Fruit fly (Drosophila melanogaster): Measurements from ENCODE around the gene HIP.

The HIP gene

DNA sequence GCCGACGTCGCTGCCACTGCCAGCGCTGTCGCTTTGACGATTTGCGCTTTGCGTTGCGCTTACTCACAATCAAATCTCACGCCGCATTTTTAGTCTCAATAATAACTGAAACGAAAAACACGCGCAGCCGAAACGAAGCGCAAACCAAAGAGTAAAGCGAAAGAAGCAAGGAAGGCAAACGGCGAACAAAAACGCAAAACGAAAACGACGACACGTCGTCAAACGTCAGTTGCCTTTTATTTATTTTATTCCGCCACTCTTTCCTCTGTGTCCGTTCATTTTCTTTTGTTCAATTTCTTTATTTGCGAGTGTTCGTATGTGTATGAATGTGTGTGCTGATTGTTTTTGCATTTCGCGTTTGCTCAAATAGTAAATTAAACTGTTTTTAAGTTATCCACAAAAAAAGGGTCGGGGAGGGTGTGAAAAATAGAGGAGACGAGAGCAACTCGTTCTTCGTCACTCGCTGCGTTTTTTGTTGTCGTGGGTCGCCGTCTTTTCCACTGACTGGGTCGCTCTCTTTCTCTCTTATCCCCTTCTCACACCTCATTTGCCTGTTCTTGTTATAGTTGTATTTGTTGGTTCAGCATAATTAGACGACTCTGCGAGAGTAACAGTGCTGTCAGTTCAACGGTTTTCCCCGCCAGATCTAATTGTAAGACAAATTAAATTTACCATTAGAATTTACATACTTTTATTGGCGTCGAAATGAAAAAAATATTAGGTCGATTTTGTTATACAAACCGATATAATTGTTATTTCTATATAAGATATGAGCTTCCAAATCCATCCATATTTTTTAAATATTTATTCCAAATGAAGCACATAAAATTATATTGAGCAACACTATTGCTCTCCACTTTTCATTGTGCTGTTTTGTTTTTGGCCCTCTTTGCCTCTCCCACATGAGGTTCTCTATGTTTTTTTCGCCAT lies 25.9 kb upstream of the HIP start (continued):
- TF ChIP-seq bbx (GFP tag; IDR thresholded peaks at IDR 0.05; ENCODE audit: partially characterized antibody), result no peak
- peak; percentile 79 for TF ChIP-seq CG12659 (GFP tag; optimal IDR thresholded peaks at IDR 0.05)
- TF ChIP-seq CG17385 (GFP tag; optimal IDR thresholded peaks at IDR 0.05), result peak; percentile 73
- TF ChIP-seq CG1603 (tag; optimal IDR thresholded peaks at IDR 0.05), result peak; percentile 0
- peak; percentile 30 for TF ChIP-seq stwl (tag; optimal IDR thresholded peaks at IDR 0.05)
- no peak for TF ChIP-seq pan (optimal IDR thresholded peaks at IDR 0.05)
- TF ChIP-seq pan (GFP tag; optimal IDR thresholded peaks at IDR 0.05 in 1 of 2, IDR thresholded peaks at IDR 0.05 in 1 of 2), result peak in 1 of 2 experiments; percentile 42
- peak; percentile 41 for TF ChIP-seq CG16815 (GFP tag; optimal IDR thresholded peaks at IDR 0.05)
- 0 out of 2 replicates have a peak, but pooled peaks have one; percentile 20 for TF ChIP-seq GATAe (GFP tag; conservative IDR thresholded peaks at IDR 0.05)
- TF ChIP-seq Sox102F (GFP tag; optimal IDR thresholded peaks at IDR 0.05), result peak; percentile 66
- TF ChIP-seq Ssrp (tag; optimal IDR thresholded peaks at IDR 0.05), result peak; percentile 59
- peak; percentile 36 for TF ChIP-seq CHES-1-like (GFP tag; optimal IDR thresholded peaks at IDR 0.05)
- no peak for TF ChIP-seq Scr (GFP tag; IDR thresholded peaks at IDR 0.05; ENCODE audit: partially characterized antibody)
- TF ChIP-seq bab2 (GFP tag; optimal IDR thresholded peaks at IDR 0.05), result peak; percentile 27
- no peak for TF ChIP-seq vnd (GFP tag; IDR thresholded peaks at IDR 0.05; ENCODE audit: partially characterized antibody)
- TF ChIP-seq disco-r (GFP tag; optimal IDR thresholded peaks at IDR 0.05), result no peak
- TF ChIP-seq fd96Cb (tag; optimal IDR thresholded peaks at IDR 0.05), result peak; percentile 62
- TF ChIP-seq CG15011 (GFP tag; optimal IDR thresholded peaks at IDR 0.05), result peak; percentile 67
- peak; percentile 52 for TF ChIP-seq ems (GFP tag; optimal IDR thresholded peaks at IDR 0.05)
- peak; percentile 60 for TF ChIP-seq Nf-YB (GFP tag; optimal IDR thresholded peaks at IDR 0.05)
- TF ChIP-seq dmrt99B (tag; optimal IDR thresholded peaks at IDR 0.05), result peak; percentile 78
- peak; percentile 57; the same call in 1 of the 3 replicates for TF ChIP-seq tgo (GFP tag; IDR thresholded peaks at IDR 0.05)
- TF ChIP-seq Antp (GFP tag; optimal IDR thresholded peaks at IDR 0.05), result no peak
- TF ChIP-seq ttk (GFP tag; IDR thresholded peaks at IDR 0.05), result peak; percentile 42; the same call in 1 of the 2 replicates
- TF ChIP-seq CG34422 (GFP tag; IDR thresholded peaks at IDR 0.05), result peak; percentile 70; the same call in 2 of the 3 replicates

DNA sequence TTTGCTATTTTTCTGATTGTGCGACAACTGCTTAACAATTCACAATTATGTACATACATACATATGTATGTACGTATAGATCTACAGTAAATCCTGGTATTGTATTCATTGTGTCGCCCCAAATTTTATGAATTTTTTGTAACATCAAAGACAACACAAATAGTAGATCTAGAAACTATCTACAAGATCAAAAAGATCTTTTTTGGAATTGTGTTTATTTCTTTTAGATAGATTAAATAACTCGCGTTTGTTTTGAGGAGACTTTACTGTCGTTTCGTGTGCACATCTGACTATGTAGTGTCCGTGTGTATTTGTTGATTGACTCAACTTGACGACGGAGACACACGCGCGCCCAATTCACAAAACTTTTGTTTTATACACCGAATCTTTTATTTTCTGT lies 24.7 kb upstream of the HIP start:
- peak; percentile 77 for TF ChIP-seq twi (tag; optimal IDR thresholded peaks at IDR 0.05)
- peak; percentile 92 for TF ChIP-seq cwo (GFP tag; optimal IDR thresholded peaks at IDR 0.05)
- peak; percentile 26 for TF ChIP-seq kni (GFP tag; optimal IDR thresholded peaks at IDR 0.05)
- TF ChIP-seq prd (optimal IDR thresholded peaks at IDR 0.05), result no peak
- TF ChIP-seq prd (GFP tag; IDR thresholded peaks at IDR 0.05), result peak; percentile 95
- peak; percentile 71 for TF ChIP-seq CG10321 (GFP tag; IDR thresholded peaks at IDR 0.05)
- TF ChIP-seq CG9609 (GFP tag; optimal IDR thresholded peaks at IDR 0.05), result peak; percentile 85
- TF ChIP-seq ems (GFP tag; optimal IDR thresholded peaks at IDR 0.05), result peak; percentile 78
- TF ChIP-seq Dll (GFP tag; IDR thresholded peaks at IDR 0.05; ENCODE audit: partially characterized antibody), result no peak
- peak; percentile 38 for TF ChIP-seq Neu2 (GFP tag; optimal IDR thresholded peaks at IDR 0.05; ENCODE audit: borderline replicate concordance)
- peak; percentile 77 for TF ChIP-seq Dad (GFP tag; optimal IDR thresholded peaks at IDR 0.05)
- TF ChIP-seq CG12391 (tag; optimal IDR thresholded peaks at IDR 0.05), result peak; percentile 90
- TF ChIP-seq ssp (GFP tag; IDR thresholded peaks at IDR 0.05), result peak; percentile 71
- TF ChIP-seq Aef1 (GFP tag; IDR thresholded peaks at IDR 0.05), result peak; percentile 91
- peak; percentile 47; the same call in 1 of the 2 replicates for TF ChIP-seq ro (GFP tag; IDR thresholded peaks at IDR 0.05)
- peak; percentile 82 for TF ChIP-seq CG18262 (tag; optimal IDR thresholded peaks at IDR 0.05)
- peak; percentile 88 for TF ChIP-seq Oli (tag; optimal IDR thresholded peaks at IDR 0.05)
- TF ChIP-seq Myb (GFP tag; optimal IDR thresholded peaks at IDR 0.05), result peak; percentile 82
- peak; percentile 75 for TF ChIP-seq CG1024 (GFP tag; IDR thresholded peaks at IDR 0.05)
- TF ChIP-seq ap (GFP tag; IDR thresholded peaks at IDR 0.05), result peak; percentile 74
- TF ChIP-seq bigmax (GFP tag; optimal IDR thresholded peaks at IDR 0.05), result peak; percentile 23
- peak; percentile 69 for TF ChIP-seq CG33213 (GFP tag; optimal IDR thresholded peaks at IDR 0.05)
- TF ChIP-seq CG30403 (GFP tag; optimal IDR thresholded peaks at IDR 0.05), result peak; percentile 92
- TF ChIP-seq unpg (GFP tag; optimal IDR thresholded peaks at IDR 0.05), result peak; percentile 94
- TF ChIP-seq Bteb2 (GFP tag; optimal IDR thresholded peaks at IDR 0.05), result peak; percentile 94
